Fruit fly (Drosophila melanogaster): Measurements from ENCODE around the gene CG1368.
A peak's percentile ranks its signal among the peaks of the same experiment; 100 is the strongest.

CG1368 gene

dm6 chrX:14214505-14215449, 40.2 kb downstream of the CG1368 start (continued):
- TF ChIP-seq nmo (GFP tag; optimal IDR thresholded peaks at IDR 0.05) (peak; percentile 49), CG13424 (tag; optimal IDR thresholded peaks at IDR 0.05) (peak; percentile 46), CG32772 (GFP tag; IDR thresholded peaks at IDR 0.05) (no peak), p53 (GFP tag; optimal IDR thresholded peaks at IDR 0.05) (no peak), Optix (GFP tag; IDR thresholded peaks at IDR 0.05) (no peak), ab (GFP tag; optimal IDR thresholded peaks at IDR 0.05) (no peak), NFAT (GFP tag; IDR thresholded peaks at IDR 0.05) (no peak), croc (GFP tag; conservative IDR thresholded peaks at IDR 0.05) (no peak), Meics (GFP tag; optimal IDR thresholded peaks at IDR 0.05) (peak; percentile 57), knrl (GFP tag; IDR thresholded peaks at IDR 0.05; ENCODE audit: partially characterized antibody) (no peak), Side (GFP tag; optimal IDR thresholded peaks at IDR 0.05) (no peak), Dad (GFP tag; optimal IDR thresholded peaks at IDR 0.05) (no peak), Atf6 (GFP tag; IDR thresholded peaks at IDR 0.05) (peak; percentile 47; the same call in 1 of the 2 replicates), repo (GFP tag; optimal IDR thresholded peaks at IDR 0.05) (no peak), sd (tag; optimal IDR thresholded peaks at IDR 0.05) (no peak), pum (GFP tag; optimal IDR thresholded peaks at IDR 0.05) (no peak), psq (GFP tag; optimal IDR thresholded peaks at IDR 0.05) (no peak), PHDP (tag; optimal IDR thresholded peaks at IDR 0.05) (peak; percentile 67), Drgx (GFP tag; IDR thresholded peaks at IDR 0.05) (peak; percentile 86), dimm (GFP tag; IDR thresholded peaks at IDR 0.05) (no peak), Asciz (GFP tag; optimal IDR thresholded peaks at IDR 0.05) (no peak), CG1647 (GFP tag; optimal IDR thresholded peaks at IDR 0.05) (no peak), Bgb (GFP tag; IDR thresholded peaks at IDR 0.05; ENCODE audit: partially characterized antibody) (no peak), MBD-R2 (GFP tag; IDR thresholded peaks at IDR 0.05) (no peak), dm (GFP tag; optimal IDR thresholded peaks at IDR 0.05) (no peak), CG30403 (GFP tag; optimal IDR thresholded peaks at IDR 0.05) (peak; percentile 27), toy (GFP tag; IDR thresholded peaks at IDR 0.05) (no peak), ERR (GFP tag; optimal IDR thresholded peaks at IDR 0.05) (no peak), Lim3 (GFP tag; IDR thresholded peaks at IDR 0.05) (no peak), dmrt99B (tag; optimal IDR thresholded peaks at IDR 0.05) (peak; percentile 57), CG34422 (GFP tag; IDR thresholded peaks at IDR 0.05) (peak; percentile 43; the same call in 1 of the 3 replicates), CG7786 (GFP tag; optimal IDR thresholded peaks at IDR 0.05) (no peak), fu2 (GFP tag; optimal IDR thresholded peaks at IDR 0.05) (no peak), CG13287 (GFP tag; IDR thresholded peaks at IDR 0.05; ENCODE audit: partially characterized antibody) (no peak), CG17361 (GFP tag; IDR thresholded peaks at IDR 0.05) (peak; percentile 33; the same call in 2 of the 3 replicates), D19B (GFP tag; optimal IDR thresholded peaks at IDR 0.05) (peak; percentile 44), Ptx1 (GFP tag; IDR thresholded peaks at IDR 0.05) (peak; percentile 48; the same call in 1 of the 2 replicates), ro (GFP tag; IDR thresholded peaks at IDR 0.05) (no peak), CG12391 (tag; optimal IDR thresholded peaks at IDR 0.05) (peak; percentile 28), NK7.1 (GFP tag; optimal IDR thresholded peaks at IDR 0.05) (no peak), CG9609 (GFP tag; optimal IDR thresholded peaks at IDR 0.05) (no peak), CrebB (tag; optimal IDR thresholded peaks at IDR 0.05) (no peak), Sox100B (GFP tag; optimal IDR thresholded peaks at IDR 0.05) (peak; percentile 35), cas (GFP tag; IDR thresholded peaks at IDR 0.05) (no peak), Abd-B (GFP tag; optimal IDR thresholded peaks at IDR 0.05) (peak; percentile 23), Hand (GFP tag; optimal IDR thresholded peaks at IDR 0.05) (peak; percentile 47), Spps (tag; optimal IDR thresholded peaks at IDR 0.05) (no peak), vvl (GFP tag; IDR thresholded peaks at IDR 0.05) (no peak), lmd (GFP tag; IDR thresholded peaks at IDR 0.05) (peak; percentile 43; the same call in 1 of the 2 replicates), insv (GFP tag; optimal IDR thresholded peaks at IDR 0.05) (no peak)

Measured in whole organism, embryonic.